Worm (Caenorhabditis elegans) whole organism, L3 larva: ENCODE results near the gene Y51A2B.2.
"Not testable (repeated sequence)": the region's sequence is repeated elsewhere in the genome, so short reads cannot be mapped to it uniquely, and the experiment has no call there.

ENCODE experiments used
- R02D3.7 ChIP-seq: fragments of 150-350 bp; optimal IDR thresholded peaks from 2 replicates; lab custom pipeline; 2014; ENCODE audit warnings: missing biosample characterization, missing genetic modification characterization
- ZK546.5 ChIP-seq: sonication (generic microtip); optimal IDR thresholded peaks from 2 replicates; lab custom pipeline; 2017; ENCODE audit warnings: missing biosample characterization, missing genetic modification characterization
- ama-1 ChIP-seq: fragments of 150-350 bp; optimal IDR thresholded peaks from 2 replicates; lab custom pipeline; 2018
- ceh-82 ChIP-seq: fragments of 150-350 bp; optimal IDR thresholded peaks from 2 replicates; lab custom pipeline; 2014; ENCODE audit warnings: missing biosample characterization, missing genetic modification characterization
- ceh-9 ChIP-seq: sonication (generic microtip); optimal IDR thresholded peaks from 2 replicates; lab custom pipeline; 2018; ENCODE audit warnings: missing biosample characterization, missing genetic modification characterization
- egl-27 ChIP-seq: sonication (generic microtip); optimal IDR thresholded peaks from 4 replicates; lab custom pipeline; 2017; ENCODE audit warnings: missing biosample characterization, missing genetic modification reagents, missing genetic modification characterization
- egl-5 ChIP-seq: fragments of 150-350 bp; optimal IDR thresholded peaks from 2 replicates; lab custom pipeline; 2017; ENCODE audit warnings: missing biosample characterization, missing genetic modification reagents, missing genetic modification characterization, inconsistent platforms
- elt-1 ChIP-seq: fragments of 150-350 bp; optimal IDR thresholded peaks from 2 replicates; lab custom pipeline; 2014; ENCODE audit warnings: missing biosample characterization, missing genetic modification characterization
- elt-2 ChIP-seq: sonication (generic microtip); optimal IDR thresholded peaks from 2 replicates; lab custom pipeline; 2016; ENCODE audit warnings: missing genetic modification reagents, mild to moderate bottlenecking, missing genetic modification characterization, missing compliant biosample characterization
- elt-3 ChIP-seq, 3 experiments: fragments of 150-350 bp in 1 of 3; sonication (generic microtip) in 2 of 3; optimal IDR thresholded peaks; 2 replicates in 2 of 3; 4 replicates in 1 of 3; lab custom pipeline; 2014 to 2017; ENCODE audit warnings: missing biosample characterization in 3 of 3, missing genetic modification characterization in 3 of 3
- fkh-10 ChIP-seq: sonication (generic microtip); optimal IDR thresholded peaks from 2 replicates; lab custom pipeline; 2017; ENCODE audit warnings: missing biosample characterization, missing genetic modification reagents, missing genetic modification characterization
- fkh-2 ChIP-seq: fragments of 150-350 bp; optimal IDR thresholded peaks from 2 replicates; lab custom pipeline; 2014; ENCODE audit warnings: missing biosample characterization, missing genetic modification reagents, missing genetic modification characterization
- fos-1 ChIP-seq: fragments of 150-350 bp; optimal IDR thresholded peaks from 2 replicates; lab custom pipeline; 2014; ENCODE audit warnings: missing biosample characterization, missing genetic modification characterization
- jun-1 ChIP-seq: fragments of 150-350 bp; optimal IDR thresholded peaks from 2 replicates; lab custom pipeline; 2014; ENCODE audit warnings: missing biosample characterization, missing genetic modification reagents, missing genetic modification characterization
- lin-15B ChIP-seq: fragments of 150-350 bp; optimal IDR thresholded peaks from 2 replicates; lab custom pipeline; 2014; ENCODE audit warnings: missing biosample characterization, missing genetic modification characterization
- lin-39 ChIP-seq: fragments of 150-350 bp; optimal IDR thresholded peaks from 2 replicates; lab custom pipeline; 2018; ENCODE audit warnings: missing biosample characterization, missing genetic modification reagents, missing genetic modification characterization
- lsy-12 ChIP-seq: sonication (generic microtip); optimal IDR thresholded peaks from 2 replicates; lab custom pipeline; 2016; ENCODE audit warnings: mild to moderate bottlenecking, missing genetic modification characterization, missing compliant biosample characterization
- mdl-1 ChIP-seq: fragments of 150-350 bp; optimal IDR thresholded peaks from 2 replicates; lab custom pipeline; 2014; ENCODE audit warnings: missing biosample characterization, missing genetic modification characterization
- mml-1 ChIP-seq: fragments of 150-350 bp; sonication (generic microtip); optimal IDR thresholded peaks from 3 replicates; lab custom pipeline; 2014; ENCODE audit warnings: missing biosample characterization, missing genetic modification characterization
- nfya-1 ChIP-seq: sonication (generic microtip); optimal IDR thresholded peaks from 2 replicates; lab custom pipeline; 2017; ENCODE audit warnings: missing genetic modification characterization, mild to moderate bottlenecking, missing compliant biosample characterization, antibody characterized with exemption, moderate library complexity; ENCODE audit not compliant: insufficient read depth
- nhr-11 ChIP-seq: fragments of 150-350 bp; optimal IDR thresholded peaks from 2 replicates; lab custom pipeline; 2014; ENCODE audit warnings: missing biosample characterization, missing genetic modification characterization
- nhr-237 ChIP-seq: fragments of 150-350 bp; optimal IDR thresholded peaks from 2 replicates; lab custom pipeline; 2014; ENCODE audit warnings: missing biosample characterization, missing genetic modification characterization
- nhr-25 ChIP-seq: sonication (generic microtip); optimal IDR thresholded peaks from 2 replicates; lab custom pipeline; 2017; ENCODE audit warnings: missing biosample characterization, missing genetic modification characterization
- nhr-76 ChIP-seq: fragments of 150-350 bp; sonication (generic microtip); optimal IDR thresholded peaks from 5 replicates; lab custom pipeline; 2014; ENCODE audit warnings: missing biosample characterization, missing genetic modification characterization
- nhr-77 ChIP-seq: fragments of 150-350 bp; optimal IDR thresholded peaks from 2 replicates; lab custom pipeline; 2014; ENCODE audit warnings: missing biosample characterization, missing genetic modification characterization
- pha-4 ChIP-seq: fragments of 150-350 bp; optimal IDR thresholded peaks from 2 replicates; lab custom pipeline; 2014; ENCODE audit warnings: missing biosample characterization, missing genetic modification reagents, missing genetic modification characterization
- pqm-1 ChIP-seq: fragments of 150-350 bp; optimal IDR thresholded peaks from 2 replicates; lab custom pipeline; 2017; ENCODE audit warnings: missing biosample characterization, missing genetic modification characterization, inconsistent platforms
- skn-1 ChIP-seq: fragments of 150-350 bp; optimal IDR thresholded peaks from 2 replicates; lab custom pipeline; 2014; ENCODE audit warnings: missing biosample characterization, missing genetic modification characterization
- snpc-4 ChIP-seq: fragments of 150-350 bp; optimal IDR thresholded peaks from 2 replicates; lab custom pipeline; 2014; ENCODE audit warnings: missing biosample characterization, missing genetic modification characterization
- zag-1 ChIP-seq: fragments of 150-350 bp; optimal IDR thresholded peaks from 2 replicates; lab custom pipeline; 2014; ENCODE audit warnings: missing biosample characterization, missing genetic modification characterization
- ztf-4 ChIP-seq: fragments of 150-350 bp; optimal IDR thresholded peaks from 2 replicates; lab custom pipeline; 2014; ENCODE audit warnings: missing biosample characterization, missing genetic modification characterization

Y51A2B.2 gene

ce11 chrV:18404767-18405166 lies 30.5 kb downstream of the Y51A2B.2 start, which contains the start of gene srh-209:
srh-209 (minus strand) TSS chrV:18404867.
- TF ChIP-seq snpc-4, zag-1, nfya-1 (tag; lab: Kevin White, UChicago): not testable (repeated sequence)

DNA sequence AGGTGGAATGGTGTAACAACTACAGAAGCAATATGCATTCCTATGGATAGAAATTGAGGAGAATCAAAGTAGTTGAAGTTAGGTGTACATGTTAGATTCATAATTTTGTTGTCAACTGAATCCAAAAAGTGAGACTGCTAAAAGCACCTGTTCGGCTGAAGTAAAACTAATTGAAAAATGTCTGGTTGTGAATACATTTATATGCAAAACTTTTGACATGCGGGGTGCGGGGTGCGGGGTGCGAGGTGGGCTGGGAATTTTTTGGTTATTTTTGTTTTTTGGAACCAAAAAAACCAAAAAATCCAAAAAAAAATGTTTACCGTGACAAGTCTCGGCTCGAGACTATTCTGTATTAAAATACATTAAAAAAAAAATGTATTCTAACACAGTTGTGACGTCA lies 35.8 kb downstream of the Y51A2B.2 start, which contains the start of gene srh-207:
srh-207 (minus strand) TSS at position 101 of the 400 bp plus-strand sequence.
- TF ChIP-seq lsy-12 (tag; lab: Kevin White, UChicago) (no peak), skn-1 (tag; lab: Kevin White, UChicago) (no peak), ama-1 (no peak), egl-27 (tag; lab: Kevin White, UChicago) (no peak), nhr-11 (no peak), nhr-76 (tag; lab: Kevin White, UChicago) (no peak), mdl-1 (tag; lab: Kevin White, UChicago) (no peak), ztf-4 (no peak), zag-1 (tag; lab: Kevin White, UChicago) (no peak), nhr-25 (tag; lab: Kevin White, UChicago) (no peak), fkh-10 (no peak), jun-1 (tag; lab: Kevin White, UChicago) (no peak), nfya-1 (tag; lab: Kevin White, UChicago) (no peak), pqm-1 (tag; lab: Kevin White, UChicago) (no peak), nhr-237 (tag; lab: Kevin White, UChicago) (no peak), elt-1 (tag; lab: Kevin White, UChicago) (no peak), ZK546.5 (tag; lab: Kevin White, UChicago) (no peak)

ce11 chrV:18412351-18412750 lies 38.1 kb downstream of the Y51A2B.2 start:
- TF ChIP-seq nhr-77 (tag; lab: Kevin White, UChicago) (no peak), elt-2 (tag; lab: Kevin White, UChicago) (peak; percentile 14), pha-4 (tag; lab: Kevin White, UChicago) (no peak), pqm-1 (tag; lab: Kevin White, UChicago) (no peak), R02D3.7 (no peak), mml-1 (tag; lab: Kevin White, UChicago) (no peak), snpc-4 (tag; lab: Kevin White, UChicago) (no peak), ama-1 (no peak)

DNA sequence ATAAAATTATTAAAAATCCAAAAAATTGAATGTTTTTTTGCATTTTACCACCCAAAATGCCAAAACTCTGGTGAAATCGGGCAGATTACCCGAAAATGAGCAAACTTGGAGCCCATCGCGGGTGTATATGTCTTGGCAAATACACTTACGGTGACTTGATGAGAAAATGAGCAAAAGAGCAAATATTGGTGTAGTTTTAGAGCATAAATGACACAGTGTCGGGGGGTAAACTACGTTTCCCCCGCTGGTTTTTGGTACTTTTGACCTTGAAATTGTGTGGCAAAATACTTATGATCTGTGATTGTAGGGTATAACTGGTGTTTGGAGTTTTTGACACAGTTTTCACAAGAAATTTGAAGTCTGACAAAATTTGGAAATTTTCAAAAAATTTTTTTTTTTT lies 38.6 kb downstream of the Y51A2B.2 start, which contains the start of gene ZK262.2:
ZK262.2 (minus strand) TSS at position 101 of the 400 bp plus-strand sequence.
- TF ChIP-seq pha-4 (tag; lab: Kevin White, UChicago) (peak; percentile 9), ceh-82 (tag; lab: Kevin White, UChicago) (no peak)

- TF ChIP-seq nfya-1 (tag; lab: Kevin White, UChicago): no peak
- TF ChIP-seq fkh-2 (tag; lab: Kevin White, UChicago): no peak
- no peak for TF ChIP-seq lin-15B (tag; lab: Kevin White, UChicago)
- TF ChIP-seq elt-3 (tag; optimal IDR thresholded peaks at IDR 0.05; lab: Kevin White, UChicago): no peak
- TF ChIP-seq pha-4 (tag; lab: Kevin White, UChicago): peak; percentile 1
- no peak for TF ChIP-seq lin-39 (tag; lab: Kevin White, UChicago)
- TF ChIP-seq fos-1 (tag; lab: Kevin White, UChicago): no peak
- TF ChIP-seq, all 47 proteins: peak for 1
These were observed 39.8 kb downstream of the Y51A2B.2 start, which contains the start of gene txt-8 for ce11 chrV:18414051-18414450. txt-8 (plus strand) TSS chrV:18414351.

- TF ChIP-seq lin-15B (tag; lab: Kevin White, UChicago) (no peak), egl-5 (tag; lab: Kevin White, UChicago) (no peak), ama-1 (no peak), ceh-9 (tag; lab: Kevin White, UChicago) (no peak), ZK546.5 (tag; lab: Kevin White, UChicago) (no peak), nhr-25 (tag; lab: Kevin White, UChicago) (no peak), pha-4 (tag; lab: Kevin White, UChicago) (no peak)
These were observed 46.5 kb downstream of the Y51A2B.2 start, which contains the start of gene srj-26 for ce11 chrV:18420797-18421196. srj-26 (plus strand) TSS chrV:18421097.
